Worm (Caenorhabditis elegans) whole organism, L3 larva: ENCODE data around the gene fbxc-27.

Experiments used
- ZK546.5 ChIP-seq: sonication (generic microtip); optimal IDR thresholded peaks from 2 replicates; lab custom pipeline; 2017; ENCODE audit warnings: missing biosample characterization, missing genetic modification characterization
- aly-2 ChIP-seq: fragments of 150-350 bp; optimal IDR thresholded peaks from 2 replicates; lab custom pipeline; 2014; ENCODE audit warnings: missing biosample characterization, missing genetic modification characterization
- egl-27 ChIP-seq: sonication (generic microtip); optimal IDR thresholded peaks from 4 replicates; lab custom pipeline; 2017; ENCODE audit warnings: missing biosample characterization, missing genetic modification reagents, missing genetic modification characterization
- elt-2 ChIP-seq: sonication (generic microtip); optimal IDR thresholded peaks from 2 replicates; lab custom pipeline; 2016; ENCODE audit warnings: missing genetic modification reagents, mild to moderate bottlenecking, missing genetic modification characterization, missing compliant biosample characterization
- jun-1 ChIP-seq: fragments of 150-350 bp; optimal IDR thresholded peaks from 2 replicates; lab custom pipeline; 2014; ENCODE audit warnings: missing biosample characterization, missing genetic modification reagents, missing genetic modification characterization
- lin-39 ChIP-seq: fragments of 150-350 bp; optimal IDR thresholded peaks from 2 replicates; lab custom pipeline; 2018; ENCODE audit warnings: missing biosample characterization, missing genetic modification reagents, missing genetic modification characterization
- nhr-12 ChIP-seq: fragments of 150-350 bp; optimal IDR thresholded peaks from 2 replicates; lab custom pipeline; 2014; ENCODE audit warnings: missing biosample characterization, missing genetic modification characterization
- nhr-237 ChIP-seq: fragments of 150-350 bp; optimal IDR thresholded peaks from 2 replicates; lab custom pipeline; 2014; ENCODE audit warnings: missing biosample characterization, missing genetic modification characterization
- nhr-67 ChIP-seq: fragments of 150-350 bp; optimal IDR thresholded peaks from 2 replicates; lab custom pipeline; 2014; ENCODE audit warnings: missing biosample characterization, missing genetic modification characterization
- nhr-77 ChIP-seq: fragments of 150-350 bp; optimal IDR thresholded peaks from 2 replicates; lab custom pipeline; 2014; ENCODE audit warnings: missing biosample characterization, missing genetic modification characterization
- pha-4 ChIP-seq: fragments of 150-350 bp; optimal IDR thresholded peaks from 2 replicates; lab custom pipeline; 2014; ENCODE audit warnings: missing biosample characterization, missing genetic modification reagents, missing genetic modification characterization
- pqm-1 ChIP-seq: fragments of 150-350 bp; optimal IDR thresholded peaks from 2 replicates; lab custom pipeline; 2017; ENCODE audit warnings: missing biosample characterization, missing genetic modification characterization, inconsistent platforms
- unc-39 ChIP-seq: sonication (generic microtip); optimal IDR thresholded peaks from 4 replicates; lab custom pipeline; 2017; ENCODE audit warnings: missing biosample characterization, missing genetic modification characterization
- ztf-11 ChIP-seq: fragments of 150-350 bp; optimal IDR thresholded peaks from 2 replicates; lab custom pipeline; 2014; ENCODE audit warnings: missing biosample characterization, missing genetic modification characterization

DNA sequence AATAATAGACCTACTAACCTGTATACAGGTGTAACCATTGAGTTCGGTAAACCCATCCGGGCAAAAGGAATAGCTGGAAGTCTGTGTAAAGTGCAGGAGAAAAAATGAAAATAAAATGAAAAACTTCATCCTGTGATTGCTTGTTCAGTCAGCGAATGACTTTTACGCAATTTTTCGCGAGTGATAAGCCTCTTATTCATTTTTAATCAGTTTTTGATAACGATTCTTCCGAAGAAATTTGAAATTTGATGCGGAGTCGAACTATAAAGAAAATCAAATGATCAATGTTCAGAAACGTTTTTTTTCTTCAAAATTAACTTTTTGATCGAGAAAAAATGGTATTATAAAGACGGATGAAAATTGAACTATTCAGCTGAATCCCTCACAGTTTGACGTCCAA, 13.2 kb downstream of the fbxc-27 start:
- TF ChIP-seq pha-4: no peak
- TF ChIP-seq nhr-237 (tag; lab: Kevin White, UChicago): no peak
- TF ChIP-seq pqm-1 (tag; lab: Kevin White, UChicago): peak; percentile 39
- TF ChIP-seq lin-39: no peak
- no peak for TF ChIP-seq nhr-12 (tag; lab: Kevin White, UChicago)
- TF ChIP-seq egl-27 (tag; lab: Kevin White, UChicago): no peak
- TF ChIP-seq aly-2 (tag; lab: Kevin White, UChicago): no peak
- no peak for TF ChIP-seq nhr-77 (tag; lab: Kevin White, UChicago)
- TF ChIP-seq ZK546.5 (tag; lab: Kevin White, UChicago): no peak
- TF ChIP-seq jun-1 (tag; lab: Kevin White, UChicago): no peak
- peak; percentile 84 for TF ChIP-seq elt-2 (tag; lab: Kevin White, UChicago)
- no peak for TF ChIP-seq ztf-11
- TF ChIP-seq unc-39 (tag; lab: Kevin White, UChicago): no peak
- TF ChIP-seq nhr-67 (tag; lab: Kevin White, UChicago): no peak
